Worm (Caenorhabditis elegans) whole organism, L4/young adult: ENCODE measurements around the gene srg-45.

Experiments used
- W03F9.2 ChIP-seq: fragments of 150-350 bp; optimal IDR thresholded peaks from 2 replicates; lab custom pipeline; 2014; ENCODE audit warnings: missing biosample characterization, missing genetic modification characterization
- him-1 ChIP-seq: sonication (generic microtip); optimal IDR thresholded peaks from 2 replicates; lab custom pipeline; 2016; ENCODE audit warnings: missing genotype, missing genetic modification reagents, missing genetic modification characterization, missing compliant biosample characterization

ce11 chrV:12301985-12302591, 5.2 kb upstream of the srg-45 start, which contains the start of the genes frm-7 and F55C5.17:
- TF ChIP-seq him-1 (tag; lab: Kevin White, UChicago) (no peak), W03F9.2 (tag; lab: Kevin White, UChicago) (no peak)
